Worm (Caenorhabditis elegans): ENCODE measurements around the gene cox-6B.
A peak's percentile ranks its signal among the peaks of the same experiment; 100 is the strongest.

The cox-6B gene

DNA sequence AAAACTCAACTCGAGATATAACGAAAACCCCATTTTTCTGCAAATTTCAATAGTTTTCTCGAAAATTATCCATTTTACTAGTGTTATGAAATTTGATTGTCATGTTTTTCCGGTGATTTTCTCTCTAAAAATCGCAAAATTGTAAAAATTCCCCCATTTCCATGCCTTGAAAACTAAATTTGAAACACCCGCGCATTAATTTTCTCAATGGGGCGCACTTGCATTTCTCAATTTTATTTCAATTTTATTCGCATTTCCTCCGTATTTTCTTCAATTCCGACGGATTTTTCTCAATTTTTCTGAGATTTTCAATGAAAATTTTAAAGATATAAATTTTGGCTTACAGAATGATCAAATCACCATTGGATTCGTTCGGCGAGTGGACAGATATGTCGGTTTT is 105.6 kb downstream of the cox-6B start, which contains the start of gene Y71H2AM.3:
Y71H2AM.3 (plus strand) TSS at position 347 of the 400 bp plus-strand sequence.
- TF ChIP-seq nhr-76 (tag; optimal IDR thresholded peaks at IDR 0.05) (no peak), daf-12 (tag; optimal IDR thresholded peaks at IDR 0.05) (no peak), jun-1 (tag; optimal IDR thresholded peaks at IDR 0.05) (peak; percentile 3), ztf-4 (tag; optimal IDR thresholded peaks at IDR 0.05) (no peak), nfya-1 (tag; optimal IDR thresholded peaks at IDR 0.05; ENCODE audit: insufficient read depth) (peak; percentile 52), lin-15B (tag; optimal IDR thresholded peaks at IDR 0.05) (peak; percentile 76), hmg-11 (tag; optimal IDR thresholded peaks at IDR 0.05) (no peak), nhr-77 (tag; optimal IDR thresholded peaks at IDR 0.05) (no peak), elt-2 (tag; optimal IDR thresholded peaks at IDR 0.05) (no peak), snpc-4 (tag; optimal IDR thresholded peaks at IDR 0.05) (no peak), sea-2 (GFP tag; optimal IDR thresholded peaks at IDR 0.05) (no peak), unc-62 (GFP tag; optimal IDR thresholded peaks at IDR 0.05) (no peak), mml-1 (tag; optimal IDR thresholded peaks at IDR 0.05) (no peak), nhr-25 (tag; optimal IDR thresholded peaks at IDR 0.05) (no peak), ceh-16 (tag; optimal IDR thresholded peaks at IDR 0.05) (no peak), lsy-12 (tag; optimal IDR thresholded peaks at IDR 0.05) (no peak), R02D3.7 (tag; optimal IDR thresholded peaks at IDR 0.05) (no peak), zag-1 (tag; optimal IDR thresholded peaks at IDR 0.05) (no peak), ama-1 (optimal IDR thresholded peaks at IDR 0.05) (peak; percentile 68), ceh-82 (tag; optimal IDR thresholded peaks at IDR 0.05) (no peak), ceh-9 (tag; optimal IDR thresholded peaks at IDR 0.05) (no peak), nhr-43 (tag; optimal IDR thresholded peaks at IDR 0.05; ENCODE audit: poor library complexity, severe bottlenecking) (no peak), fos-1 (tag; optimal IDR thresholded peaks at IDR 0.05) (no peak), aly-2 (tag; optimal IDR thresholded peaks at IDR 0.05) (no peak), ceh-28 (tag; optimal IDR thresholded peaks at IDR 0.05) (peak; percentile 4), elt-3 (tag; optimal IDR thresholded peaks at IDR 0.05) (no peak), elt-1 (tag; optimal IDR thresholded peaks at IDR 0.05) (no peak), egl-5 (tag; optimal IDR thresholded peaks at IDR 0.05) (no peak), unc-39 (tag; optimal IDR thresholded peaks at IDR 0.05) (no peak), nhr-23 (tag; optimal IDR thresholded peaks at IDR 0.05) (peak; percentile 26), nhr-67 (tag; optimal IDR thresholded peaks at IDR 0.05) (no peak), eor-1 (tag; optimal IDR thresholded peaks at IDR 0.05) (no peak), ZK546.5 (tag; optimal IDR thresholded peaks at IDR 0.05) (no peak), nhr-12 (tag; optimal IDR thresholded peaks at IDR 0.05) (no peak), fkh-2 (tag; optimal IDR thresholded peaks at IDR 0.05) (no peak), nhr-11 (tag; optimal IDR thresholded peaks at IDR 0.05) (no peak), pha-4 (tag; optimal IDR thresholded peaks at IDR 0.05) (peak; percentile 56), skn-1 (tag; optimal IDR thresholded peaks at IDR 0.05) (no peak), nhr-28 (tag; optimal IDR thresholded peaks at IDR 0.05) (no peak), tbx-2 (tag; optimal IDR thresholded peaks at IDR 0.05) (no peak), pqm-1 (tag; optimal IDR thresholded peaks at IDR 0.05) (no peak), ztf-11 (tag; optimal IDR thresholded peaks at IDR 0.05) (no peak), mdl-1 (tag; optimal IDR thresholded peaks at IDR 0.05) (no peak), egl-27 (tag; optimal IDR thresholded peaks at IDR 0.05) (no peak)

DNA sequence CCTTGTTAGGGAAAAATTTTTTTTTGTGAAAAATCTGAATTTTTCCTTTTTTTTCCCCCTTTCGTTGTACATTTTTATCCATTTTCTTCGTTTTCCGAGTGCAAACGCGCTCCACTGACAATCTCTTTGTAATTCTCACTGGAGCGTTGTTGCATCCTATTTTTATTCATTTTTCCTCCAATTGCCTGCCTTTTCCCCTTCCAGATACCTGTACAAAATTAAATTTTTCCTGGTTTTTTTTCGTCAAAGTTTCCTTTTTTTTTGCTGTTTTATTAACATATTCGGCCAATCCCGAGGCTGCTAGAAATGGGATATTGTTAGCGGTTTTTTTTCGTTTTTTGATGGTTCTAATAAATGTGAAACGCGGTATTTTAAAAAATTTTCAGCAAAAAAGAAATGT is 111.9 kb downstream of the cox-6B start:
- TF ChIP-seq unc-62 (GFP tag; optimal IDR thresholded peaks at IDR 0.05) (no peak), nhr-77 (tag; optimal IDR thresholded peaks at IDR 0.05) (no peak), nhr-67 (tag; optimal IDR thresholded peaks at IDR 0.05) (no peak), lsy-12 (tag; optimal IDR thresholded peaks at IDR 0.05) (no peak), nhr-76 (tag; optimal IDR thresholded peaks at IDR 0.05) (no peak), ztf-11 (tag; optimal IDR thresholded peaks at IDR 0.05) (no peak), pqm-1 (tag; optimal IDR thresholded peaks at IDR 0.05) (no peak), nhr-237 (tag; optimal IDR thresholded peaks at IDR 0.05) (no peak), elt-2 (tag; optimal IDR thresholded peaks at IDR 0.05) (peak; percentile 3), ztf-4 (tag; optimal IDR thresholded peaks at IDR 0.05) (no peak), daf-12 (tag; optimal IDR thresholded peaks at IDR 0.05) (no peak), mdl-1 (tag; optimal IDR thresholded peaks at IDR 0.05) (no peak), nhr-28 (tag; optimal IDR thresholded peaks at IDR 0.05) (no peak), hmg-11 (tag; optimal IDR thresholded peaks at IDR 0.05) (no peak), aly-2 (tag; optimal IDR thresholded peaks at IDR 0.05) (peak; percentile 38), nhr-43 (tag; optimal IDR thresholded peaks at IDR 0.05; ENCODE audit: poor library complexity, severe bottlenecking) (peak; percentile 14), unc-39 (tag; optimal IDR thresholded peaks at IDR 0.05) (no peak), mml-1 (tag; optimal IDR thresholded peaks at IDR 0.05) (no peak), ama-1 (optimal IDR thresholded peaks at IDR 0.05) (no peak), nhr-12 (tag; optimal IDR thresholded peaks at IDR 0.05) (no peak), ceh-9 (tag; optimal IDR thresholded peaks at IDR 0.05) (no peak), lin-15B (tag; optimal IDR thresholded peaks at IDR 0.05) (no peak), ZK546.5 (tag; optimal IDR thresholded peaks at IDR 0.05) (no peak)
